Worm (Caenorhabditis elegans) whole organism, midembryonic: Measurements from ENCODE around the gene cysl-4.

Source experiments
- T22C8.4 ChIP-seq: fragments of 200-800 bp; sonication (Bioruptor generic); IDR thresholded peaks from 2 replicates; pipeline ENCODE4 v1.3.6; 2022; ENCODE audit warnings: missing genetic modification characterization, missing compliant biosample characterization
- cog-1 ChIP-seq: sonication (generic microtip); optimal IDR thresholded peaks from 2 replicates; lab custom pipeline; 2016; ENCODE audit warnings: missing genetic modification characterization, missing compliant biosample characterization
- flt-1 ChIP-seq: fragments of 200-800 bp; sonication (Bioruptor generic); IDR thresholded peaks from 2 replicates; pipeline ENCODE4 v1.3.6; 2022; ENCODE audit warnings: missing genetic modification characterization, missing compliant biosample characterization
- klf-2 ChIP-seq: fragments of 200-800 bp; sonication (Bioruptor generic); conservative IDR thresholded peaks from 2 replicates; pipeline ENCODE4 v1.3.6; 2022; ENCODE audit warnings: missing genetic modification reagents, missing genetic modification characterization, missing compliant biosample characterization
- med-1 ChIP-seq: sonication (generic microtip); optimal IDR thresholded peaks from 2 replicates; lab custom pipeline; 2017; ENCODE audit warnings: missing genetic modification characterization, mild to moderate bottlenecking, missing compliant biosample characterization, antibody characterized with exemption, missing genetic modification reagents; ENCODE audit not compliant: insufficient read depth
- ref-1 ChIP-seq: fragments of 200-800 bp; sonication (Bioruptor generic); conservative IDR thresholded peaks from 2 replicates; pipeline ENCODE4 v1.3.6; 2022; ENCODE audit warnings: missing genetic modification reagents, missing genetic modification characterization, missing compliant biosample characterization
- tab-1 ChIP-seq: fragments of 200-800 bp; sonication (Bioruptor generic); IDR thresholded peaks from 2 replicates; pipeline ENCODE4 v1.3.6; 2022; ENCODE audit warnings: missing genetic modification characterization, missing compliant biosample characterization
- ztf-23 ChIP-seq: fragments of 200-800 bp; sonication (Bioruptor generic); IDR thresholded peaks from 2 replicates; pipeline ENCODE4 v1.3.6; 2022; ENCODE audit warnings: missing genetic modification reagents, missing genetic modification characterization, missing compliant biosample characterization
- ztf-29 ChIP-seq: fragments of 200-800 bp; sonication (Bioruptor generic); IDR thresholded peaks from 2 replicates; pipeline ENCODE4 v1.3.6; 2022; ENCODE audit warnings: missing genetic modification reagents, missing genetic modification characterization, missing compliant biosample characterization

cysl-4 gene

ce11 chrV:2031454-2031853 is 26.7 kb downstream of the cysl-4 start, which contains the start of gene hil-6:
Gene hil-6, minus strand, starts transcription at chrV:2031554.
- TF ChIP-seq cog-1 (no peak), tab-1 (GFP tag; lab: Robert Waterston, UW) (no peak), klf-2 (GFP tag; lab: Robert Waterston, UW) (no peak), ztf-29 (GFP tag; lab: Robert Waterston, UW) (no peak), T22C8.4 (GFP tag; lab: Robert Waterston, UW) (no peak), med-1 (GFP tag; lab: Kevin White, UChicago) (no peak), ztf-23 (GFP tag; lab: Robert Waterston, UW) (no peak), ref-1 (GFP tag; lab: Robert Waterston, UW) (no peak)

- TF ChIP-seq flt-1 (GFP tag; lab: Robert Waterston, UW) (no peak), ztf-23 (GFP tag; lab: Robert Waterston, UW) (no peak), med-1 (GFP tag; lab: Kevin White, UChicago) (no peak), cog-1 (no peak), ref-1 (GFP tag; lab: Robert Waterston, UW) (no peak), klf-2 (GFP tag; lab: Robert Waterston, UW) (no peak), tab-1 (GFP tag; lab: Robert Waterston, UW) (no peak)
Measured at ce11 chrV:2035545-2035944, 30.8 kb downstream of the cysl-4 start, which contains the start of gene srab-23. Gene srab-23, minus strand, starts transcription at chrV:2035645.

ce11 chrV:2045956-2046355 is 41.2 kb downstream of the cysl-4 start, which contains the start of gene Y40B10A.5:
Gene Y40B10A.5, minus strand, starts transcription at chrV:2046056.
- TF ChIP-seq T22C8.4 (GFP tag; lab: Robert Waterston, UW) (no peak), ztf-23 (GFP tag; lab: Robert Waterston, UW) (no peak), klf-2 (GFP tag; lab: Robert Waterston, UW) (no peak), tab-1 (GFP tag; lab: Robert Waterston, UW) (no peak), cog-1 (no peak), flt-1 (GFP tag; lab: Robert Waterston, UW) (no peak), ref-1 (GFP tag; lab: Robert Waterston, UW) (no peak), med-1 (GFP tag; lab: Kevin White, UChicago) (no peak), ztf-29 (GFP tag; lab: Robert Waterston, UW) (no peak)

- TF ChIP-seq ztf-23 (GFP tag; lab: Robert Waterston, UW) (no peak), tab-1 (GFP tag; lab: Robert Waterston, UW) (no peak), ref-1 (GFP tag; lab: Robert Waterston, UW) (no peak), cog-1 (no peak), med-1 (GFP tag; lab: Kevin White, UChicago) (no peak), ztf-29 (GFP tag; lab: Robert Waterston, UW) (no peak), flt-1 (GFP tag; lab: Robert Waterston, UW) (no peak), klf-2 (GFP tag; lab: Robert Waterston, UW) (no peak), T22C8.4 (GFP tag; lab: Robert Waterston, UW) (no peak)
Measured at ce11 chrV:2050136-2050535, 45.4 kb downstream of the cysl-4 start, which contains the start of gene comt-4. Gene comt-4, minus strand, starts transcription at chrV:2050185.

ce11 chrV:2050790-2051189 is 46.0 kb downstream of the cysl-4 start:
- TF ChIP-seq cog-1 (no peak), ztf-23 (GFP tag; lab: Robert Waterston, UW) (0 out of 2 replicates have a peak, but pooled peaks have one; percentile 41)

- no peak for TF ChIP-seq ref-1 (GFP tag; lab: Robert Waterston, UW)
- TF ChIP-seq flt-1 (GFP tag; lab: Robert Waterston, UW), result no peak
- TF ChIP-seq med-1 (GFP tag; lab: Kevin White, UChicago), result no peak
- TF ChIP-seq ztf-23 (GFP tag; lab: Robert Waterston, UW), result no peak
- TF ChIP-seq ztf-29 (GFP tag; lab: Robert Waterston, UW), result no peak
- no peak for TF ChIP-seq cog-1
Measured at ce11 chrV:2051507-2051906, 46.7 kb downstream of the cysl-4 start, which contains the start of gene Y40B10A.11. Gene Y40B10A.11, minus strand, starts transcription at chrV:2051607.

- no peak for TF ChIP-seq ztf-23 (GFP tag; lab: Robert Waterston, UW)
Measured at ce11 chrV:2053509-2053908, 48.8 kb downstream of the cysl-4 start, which contains the start of gene comt-5. Gene comt-5, minus strand, starts transcription at chrV:2053609.

- TF ChIP-seq ztf-23 (GFP tag; lab: Robert Waterston, UW) (no peak), ztf-29 (GFP tag; lab: Robert Waterston, UW) (no peak), med-1 (GFP tag; lab: Kevin White, UChicago) (no peak), ref-1 (GFP tag; lab: Robert Waterston, UW) (no peak), tab-1 (GFP tag; lab: Robert Waterston, UW) (no peak), T22C8.4 (GFP tag; lab: Robert Waterston, UW) (no peak), klf-2 (GFP tag; lab: Robert Waterston, UW) (no peak), flt-1 (GFP tag; lab: Robert Waterston, UW) (no peak), cog-1 (no peak)
Measured at ce11 chrV:2054254-2054653, 49.5 kb downstream of the cysl-4 start.

- TF ChIP-seq flt-1 (GFP tag; lab: Robert Waterston, UW), result no peak
- TF ChIP-seq tab-1 (GFP tag; lab: Robert Waterston, UW), result no peak
- no peak for TF ChIP-seq T22C8.4 (GFP tag; lab: Robert Waterston, UW)
Measured at ce11 chrV:2055765-2056504, 51.2 kb downstream of the cysl-4 start.
